Fruit fly (Drosophila melanogaster): ENCODE results near the gene CG18764.

The CG18764 gene

dm6 chr3R:11626571-11626970 is at the start of gene CG18764, which contains the start of gene CG6813:
Gene CG18764 (plus strand): TSS chr3R:11626889.
Gene CG6813 (minus strand): TSS chr3R:11626638.
- TF ChIP-seq noc (tag; optimal IDR thresholded peaks at IDR 0.05) = no peak

dm6 chr3R:11578645-11579044 is 48.0 kb upstream of the CG18764 start, which contains the start of the genes CG6790 and CG5342:
Gene CG6790 (minus strand): TSS chr3R:11578745.
Gene CG5342 (plus strand): TSS chr3R:11578826.
- no peak for TF ChIP-seq noc (tag; optimal IDR thresholded peaks at IDR 0.05)

- no peak for TF ChIP-seq noc (tag; optimal IDR thresholded peaks at IDR 0.05)
These were observed 45.1 kb upstream of the CG18764 start, which contains the start of gene wkd for dm6 chr3R:11581340-11582252. Gene wkd (plus strand): TSS chr3R:11581576.

- peak; percentile 30 for TF ChIP-seq noc (tag; optimal IDR thresholded peaks at IDR 0.05)
These were observed 44.5 kb upstream of the CG18764 start for dm6 chr3R:11582253-11582589.

- TF ChIP-seq noc (tag; optimal IDR thresholded peaks at IDR 0.05) = no peak
These were observed 36.8 kb upstream of the CG18764 start, which contains the start of gene CG6791 for dm6 chr3R:11589764-11590358. Gene CG6791 (minus strand): TSS chr3R:11590146.

- no peak for TF ChIP-seq noc (tag; optimal IDR thresholded peaks at IDR 0.05)
These were observed 31.2 kb upstream of the CG18764 start for dm6 chr3R:11595523-11595922.

dm6 chr3R:11603136-11603535 is 23.6 kb upstream of the CG18764 start:
- TF ChIP-seq noc (tag; optimal IDR thresholded peaks at IDR 0.05) = no peak

- no peak for TF ChIP-seq noc (tag; optimal IDR thresholded peaks at IDR 0.05)
These were observed 21.8 kb upstream of the CG18764 start for dm6 chr3R:11604654-11605436.

dm6 chr3R:11606679-11607078 is 20.0 kb upstream of the CG18764 start:
- no peak for TF ChIP-seq noc (tag; optimal IDR thresholded peaks at IDR 0.05)

dm6 chr3R:11612467-11612866 is 14.2 kb upstream of the CG18764 start:
- no peak for TF ChIP-seq noc (tag; optimal IDR thresholded peaks at IDR 0.05)

- TF ChIP-seq noc (tag; optimal IDR thresholded peaks at IDR 0.05) = no peak
These were observed 13.2 kb upstream of the CG18764 start for dm6 chr3R:11613252-11614036.

dm6 chr3R:11614107-11614506 is 12.6 kb upstream of the CG18764 start:
- TF ChIP-seq noc (tag; optimal IDR thresholded peaks at IDR 0.05) = no peak

dm6 chr3R:11614507-11614906 is 12.2 kb upstream of the CG18764 start:
- no peak for TF ChIP-seq noc (tag; optimal IDR thresholded peaks at IDR 0.05)

dm6 chr3R:11615415-11616104 is 11.1 kb upstream of the CG18764 start:
- no peak for TF ChIP-seq noc (tag; optimal IDR thresholded peaks at IDR 0.05)

dm6 chr3R:11616219-11616618 is 10.5 kb upstream of the CG18764 start:
- TF ChIP-seq noc (tag; optimal IDR thresholded peaks at IDR 0.05) = no peak

Data from whole organism, larva.